Worm (Caenorhabditis elegans) whole organism, young adult: ENCODE results near the gene best-20.

Source experiments
- B0019.2 ChIP-seq: fragments of 200-800 bp; sonication (Bioruptor generic); conservative IDR thresholded peaks from 2 replicates; pipeline ENCODE4 v1.3.6; 2022; ENCODE audit warnings: missing genetic modification reagents, missing genetic modification characterization, missing compliant biosample characterization
- ceh-91 ChIP-seq: fragments of 200-800 bp; sonication (Bioruptor generic); IDR thresholded peaks from 2 replicates; pipeline ENCODE4 v1.3.6; 2022; ENCODE audit warnings: missing genetic modification reagents, missing genetic modification characterization, missing compliant biosample characterization
- chd-7 ChIP-seq: sonication (generic microtip); optimal IDR thresholded peaks from 2 replicates; lab custom pipeline; 2016; ENCODE audit warnings: mild to moderate bottlenecking, missing genetic modification characterization, moderate library complexity, missing compliant biosample characterization
- hsf-1 ChIP-seq: fragments of 200-800 bp; sonication (Bioruptor generic); IDR thresholded peaks from 2 replicates; pipeline ENCODE4 v1.3.6; 2022; ENCODE audit warnings: missing genetic modification reagents, missing genetic modification characterization, missing compliant biosample characterization
- madf-6 ChIP-seq: fragments of 200-800 bp; sonication (Bioruptor generic); IDR thresholded peaks from 2 replicates; pipeline ENCODE4 v1.3.6; 2022; ENCODE audit warnings: missing genetic modification reagents, missing genetic modification characterization, missing compliant biosample characterization
- madf-8 ChIP-seq: fragments of 200-800 bp; sonication (Bioruptor generic); conservative IDR thresholded peaks from 2 replicates; pipeline ENCODE4 v1.3.6; 2022; ENCODE audit warnings: missing genetic modification reagents, missing genetic modification characterization, missing compliant biosample characterization
- nhr-120 ChIP-seq: fragments of 200-800 bp; sonication (Bioruptor generic); IDR thresholded peaks from 2 replicates; pipeline ENCODE4 v1.3.6; 2022; ENCODE audit warnings: missing genetic modification characterization, missing compliant biosample characterization
- rec-8 ChIP-seq, 2 experiments: sonication (generic microtip); optimal IDR thresholded peaks; 2 replicates each; lab custom pipeline; 2016; ENCODE audit warnings: mild to moderate bottlenecking in 2 of 2, missing genetic modification characterization in 2 of 2, missing genetic modification reagents in 2 of 2, missing genotype in 2 of 2, missing biosample characterization in 1 of 2, missing compliant biosample characterization in 1 of 2, moderate library complexity in 1 of 2
- sea-2 ChIP-seq: fragments of 200-800 bp; sonication (Bioruptor generic); IDR thresholded peaks from 2 replicates; pipeline ENCODE4 v1.3.6; 2022; ENCODE audit warnings: missing genetic modification characterization, missing compliant biosample characterization
- snpc-4 ChIP-seq, 5 experiments: fragments of 150-350 bp in 1 of 5; sonication (generic microtip) in 4 of 5; optimal IDR thresholded peaks; 2 replicates each; lab custom pipeline; 2014 to 2018; ENCODE audit warnings: missing genetic modification characterization in 5 of 5, missing biosample characterization in 3 of 5, antibody characterized with exemption in 2 of 5, mild to moderate bottlenecking in 2 of 5, missing compliant biosample characterization in 2 of 5, missing genotype in 2 of 5, moderate library complexity in 2 of 5, missing genetic modification reagents in 1 of 5
- tbp1 ChIP-seq: fragments of 200-800 bp; sonication (Bioruptor generic); optimal IDR thresholded peaks from 2 replicates; lab custom pipeline; 2018; ENCODE audit warnings: mild to moderate bottlenecking, missing genetic modification characterization, missing compliant biosample characterization
- unc-62 ChIP-seq: fragments of 150-350 bp; optimal IDR thresholded peaks from 2 replicates; lab custom pipeline; 2014; ENCODE audit warnings: missing biosample characterization, missing genetic modification reagents, missing genetic modification characterization
- ztf-3 ChIP-seq: fragments of 200-800 bp; sonication (Bioruptor generic); optimal IDR thresholded peaks from 2 replicates; lab custom pipeline; 2018; ENCODE audit warnings: mild to moderate bottlenecking, missing genetic modification characterization, missing compliant biosample characterization

DNA sequence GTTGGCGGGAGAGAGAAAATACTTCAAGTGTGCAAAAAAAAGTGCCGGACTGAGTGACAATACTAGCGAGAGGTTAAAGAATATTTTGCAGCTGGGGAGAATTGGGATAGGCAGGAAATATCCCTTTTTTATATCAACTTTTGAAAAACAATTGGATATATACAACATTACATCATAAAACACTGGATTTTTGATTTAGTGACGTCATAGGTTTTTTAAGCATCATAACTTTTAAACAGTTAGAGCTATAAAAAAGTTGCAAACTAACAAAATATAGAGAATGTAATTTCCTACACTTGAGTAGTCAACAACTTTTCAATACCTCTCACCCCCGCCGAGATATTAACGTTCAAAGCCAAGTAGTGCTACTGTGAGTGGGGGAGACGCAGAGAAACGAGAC is 45.3 kb upstream of the best-20 start:
- TF ChIP-seq snpc-4 (GFP tag; optimal IDR thresholded peaks at IDR 0.05; lab: Kevin White, UChicago) (no peak), snpc-4 (tag; optimal IDR thresholded peaks at IDR 0.05; lab: Kevin White, UChicago) (no peak), B0019.2 (no peak), hsf-1 (no peak), tbp1 (GFP tag; lab: Kevin White, UChicago) (no peak), ztf-3 (no peak), chd-7 (tag; lab: Kevin White, UChicago) (no peak), rec-8 (tag; optimal IDR thresholded peaks at IDR 0.05; lab: Kevin White, UChicago) (no peak), sea-2 (GFP tag; lab: Robert Waterston, UW) (no peak), ceh-91 (no peak), madf-6 (GFP tag; lab: Robert Waterston, UW) (no peak), unc-62 (GFP tag; lab: Kevin White, UChicago) (no peak), madf-8 (GFP tag; lab: Robert Waterston, UW) (no peak), nhr-120 (GFP tag; lab: Robert Waterston, UW) (no peak)
